Worm (Caenorhabditis elegans) whole organism, L4 larva: Measurements from ENCODE around the gene str-57.
A peak's percentile ranks its signal among the peaks of the same experiment; 100 is the strongest.

ENCODE experiments used
- F10B5.3 ChIP-seq: sonication (generic microtip); optimal IDR thresholded peaks from 2 replicates; lab custom pipeline; 2016; ENCODE audit warnings: mild to moderate bottlenecking, missing genetic modification characterization, missing compliant biosample characterization
- F37D6.2 ChIP-seq: sonication (generic microtip); optimal IDR thresholded peaks from 2 replicates; lab custom pipeline; 2016; ENCODE audit warnings: mild to moderate bottlenecking, missing genetic modification characterization, missing compliant biosample characterization
- F44E2.7 ChIP-seq: fragments of 200-800 bp; sonication (Bioruptor generic); IDR thresholded peaks from 2 replicates; pipeline ENCODE4 v2.1.2; 2022; ENCODE audit warnings: missing genetic modification characterization, missing compliant biosample characterization
- F49E8.2 ChIP-seq: sonication (generic microtip); optimal IDR thresholded peaks from 2 replicates; lab custom pipeline; 2016; ENCODE audit warnings: missing compliant biosample characterization, mild to moderate bottlenecking, missing genetic modification characterization, borderline replicate concordance
- T26A8.4 ChIP-seq: fragments of 200-800 bp; sonication (Bioruptor generic); IDR thresholded peaks from 2 replicates; pipeline ENCODE4 v1.3.6; 2022; ENCODE audit warnings: missing genetic modification characterization, missing compliant biosample characterization
- Y105C5A.15 ChIP-seq: fragments of 200-800 bp; sonication (Bioruptor generic); IDR thresholded peaks from 2 replicates; pipeline ENCODE4 v1.3.6; 2022; ENCODE audit warnings: missing genetic modification characterization, missing compliant biosample characterization
- Y48G9A.11 ChIP-seq: fragments of 200-800 bp; sonication (Bioruptor generic); IDR thresholded peaks from 2 replicates; pipeline ENCODE4 v1.3.6; 2022; ENCODE audit warnings: missing genetic modification reagents, missing genetic modification characterization, missing compliant biosample characterization
- aly-2 ChIP-seq: sonication (generic microtip); optimal IDR thresholded peaks from 2 replicates; lab custom pipeline; 2018; ENCODE audit warnings: missing biosample characterization, missing genetic modification characterization
- ceh-20 ChIP-seq: fragments of 200-800 bp; sonication (Bioruptor generic); IDR thresholded peaks from 2 replicates; pipeline ENCODE4 v1.3.6; 2022; ENCODE audit warnings: missing genetic modification reagents, missing genetic modification characterization, missing compliant biosample characterization
- ceh-28 ChIP-seq: fragments of 150-350 bp; optimal IDR thresholded peaks from 2 replicates; lab custom pipeline; 2014; ENCODE audit warnings: missing biosample characterization, missing genetic modification reagents, missing genetic modification characterization
- ceh-32 ChIP-seq: sonication (generic microtip); optimal IDR thresholded peaks from 2 replicates; lab custom pipeline; 2016; ENCODE audit warnings: mild to moderate bottlenecking, missing genetic modification characterization, missing compliant biosample characterization; ENCODE audit not compliant: poor library complexity
- ceh-44 ChIP-seq: fragments of 200-800 bp; sonication (Bioruptor generic); IDR thresholded peaks from 2 replicates; pipeline ENCODE4 v1.3.6; 2022; ENCODE audit warnings: missing genetic modification reagents, missing genetic modification characterization, missing compliant biosample characterization
- ceh-82 ChIP-seq: sonication (generic microtip); optimal IDR thresholded peaks from 2 replicates; lab custom pipeline; 2017; ENCODE audit warnings: missing biosample characterization, missing genetic modification characterization
- cey-2 ChIP-seq: sonication (generic microtip); optimal IDR thresholded peaks from 3 replicates; lab custom pipeline; 2017; ENCODE audit warnings: missing genetic modification characterization, mild to moderate bottlenecking, missing compliant biosample characterization, antibody characterized with exemption, borderline replicate concordance; ENCODE audit not compliant: insufficient read depth
- ctbp-1 ChIP-seq: fragments of 200-800 bp; sonication (Bioruptor generic); IDR thresholded peaks from 2 replicates; pipeline ENCODE4 v1.3.6; 2022; ENCODE audit warnings: missing genetic modification reagents, missing genetic modification characterization, missing compliant biosample characterization
- daf-19 ChIP-seq: fragments of 200-800 bp; sonication (Bioruptor generic); conservative IDR thresholded peaks from 2 replicates; pipeline ENCODE4 v1.3.6; 2022; ENCODE audit warnings: missing genetic modification characterization, missing compliant biosample characterization
- daf-8 ChIP-seq: fragments of 200-800 bp; sonication (Bioruptor generic); IDR thresholded peaks from 2 replicates; pipeline ENCODE4 v1.3.6; 2022; ENCODE audit warnings: missing genetic modification characterization, missing compliant biosample characterization
- dmd-6 ChIP-seq: fragments of 200-800 bp; sonication (Bioruptor generic); IDR thresholded peaks from 2 replicates; pipeline ENCODE4 v1.3.6; 2022; ENCODE audit warnings: missing genetic modification reagents, missing genetic modification characterization, missing compliant biosample characterization
- dmd-9 ChIP-seq: fragments of 200-800 bp; sonication (Bioruptor generic); IDR thresholded peaks from 2 replicates; pipeline ENCODE4 v1.3.6; 2022; ENCODE audit warnings: missing genetic modification reagents, missing genetic modification characterization, missing compliant biosample characterization
- dpl-1 ChIP-seq: fragments of 150-350 bp; optimal IDR thresholded peaks from 2 replicates; lab custom pipeline; 2014; ENCODE audit warnings: missing biosample characterization, missing genetic modification reagents, missing genetic modification characterization
- duxl-1 ChIP-seq: sonication (generic microtip); optimal IDR thresholded peaks from 2 replicates; lab custom pipeline; 2016; ENCODE audit warnings: mild to moderate bottlenecking, missing genetic modification characterization, moderate library complexity, missing compliant biosample characterization; ENCODE audit not compliant: poor library complexity
- egl-27 ChIP-seq: sonication (generic microtip); optimal IDR thresholded peaks from 3 replicates; lab custom pipeline; 2017; ENCODE audit warnings: missing biosample characterization, missing genetic modification reagents, missing genetic modification characterization
- egl-43 ChIP-seq: fragments of 200-800 bp; sonication (Bioruptor generic); IDR thresholded peaks from 2 replicates; pipeline ENCODE4 v1.3.6; 2022; ENCODE audit warnings: missing genetic modification reagents, missing genetic modification characterization, missing compliant biosample characterization
- fkh-10 ChIP-seq: fragments of 150-350 bp; optimal IDR thresholded peaks from 2 replicates; lab custom pipeline; 2014; ENCODE audit warnings: missing biosample characterization, missing genetic modification reagents, missing genetic modification characterization
- gei-8 ChIP-seq: fragments of 200-800 bp; sonication (Bioruptor generic); optimal IDR thresholded peaks from 2 replicates; lab custom pipeline; 2018; ENCODE audit warnings: mild to moderate bottlenecking, missing genetic modification characterization, missing compliant biosample characterization
- hlh-30 ChIP-seq: sonication (generic microtip); optimal IDR thresholded peaks from 2 replicates; lab custom pipeline; 2017; ENCODE audit warnings: antibody characterized with exemption, mild to moderate bottlenecking, missing genetic modification characterization, missing compliant biosample characterization; ENCODE audit not compliant: insufficient read depth
- lim-7 ChIP-seq: fragments of 200-800 bp; sonication (Bioruptor generic); IDR thresholded peaks from 2 replicates; pipeline ENCODE4 v1.3.6; 2022; ENCODE audit warnings: missing genetic modification characterization, missing compliant biosample characterization
- lin-1 ChIP-seq: fragments of 200-800 bp; sonication (Bioruptor generic); IDR thresholded peaks from 2 replicates; pipeline ENCODE4 v1.3.6; 2022; ENCODE audit warnings: missing genetic modification reagents, missing genetic modification characterization, missing compliant biosample characterization
- lin-38 ChIP-seq: fragments of 200-800 bp; sonication (Bioruptor generic); IDR thresholded peaks from 2 replicates; pipeline ENCODE4 v1.3.6; 2022; ENCODE audit warnings: missing genetic modification reagents, missing genetic modification characterization, missing compliant biosample characterization
- lin-39 ChIP-seq: fragments of 150-350 bp; optimal IDR thresholded peaks from 2 replicates; lab custom pipeline; 2014; ENCODE audit warnings: missing biosample characterization, missing genetic modification reagents, missing genetic modification characterization
- mdl-1 ChIP-seq, 2 experiments: fragments of 150-350 bp in 1 of 2; sonication (generic microtip) in 1 of 2; optimal IDR thresholded peaks; 2 replicates each; lab custom pipeline; 2014 to 2017; ENCODE audit warnings: missing biosample characterization in 2 of 2, missing genetic modification characterization in 2 of 2
- mep-1 ChIP-seq: fragments of 150-350 bp; sonication (generic microtip); optimal IDR thresholded peaks from 3 replicates; lab custom pipeline; 2014; ENCODE audit warnings: missing biosample characterization, missing genetic modification characterization
- mes-2 ChIP-seq: sonication (generic microtip); optimal IDR thresholded peaks from 2 replicates; lab custom pipeline; 2016; ENCODE audit warnings: missing genotype, mild to moderate bottlenecking, missing genetic modification characterization, missing compliant biosample characterization; ENCODE audit not compliant: poor library complexity, severe bottlenecking
- mxl-2 ChIP-seq: fragments of 200-800 bp; sonication (Bioruptor generic); conservative IDR thresholded peaks from 2 replicates; pipeline ENCODE4 v1.3.6; 2022; ENCODE audit warnings: missing genetic modification reagents, missing genetic modification characterization, missing compliant biosample characterization
- nhr-10 ChIP-seq: fragments of 150-350 bp; optimal IDR thresholded peaks from 2 replicates; lab custom pipeline; 2014; ENCODE audit warnings: missing biosample characterization, missing genetic modification characterization
- nhr-11 ChIP-seq: fragments of 150-350 bp; optimal IDR thresholded peaks from 2 replicates; lab custom pipeline; 2014; ENCODE audit warnings: missing biosample characterization, missing genetic modification characterization
- nhr-28 ChIP-seq: fragments of 150-350 bp; optimal IDR thresholded peaks from 2 replicates; lab custom pipeline; 2014; ENCODE audit warnings: missing biosample characterization, missing genetic modification characterization
- nhr-77 ChIP-seq: fragments of 150-350 bp; optimal IDR thresholded peaks from 2 replicates; lab custom pipeline; 2014; ENCODE audit warnings: missing biosample characterization, missing genetic modification characterization
- pqm-1 ChIP-seq: sonication (generic microtip); optimal IDR thresholded peaks from 2 replicates; lab custom pipeline; 2017; ENCODE audit warnings: missing biosample characterization, missing genetic modification characterization
- rbr-2 ChIP-seq: sonication (generic microtip); optimal IDR thresholded peaks from 2 replicates; lab custom pipeline; 2016; ENCODE audit warnings: missing genotype, missing genetic modification characterization, missing compliant biosample characterization
- saeg-2 ChIP-seq: fragments of 200-800 bp; sonication (Bioruptor generic); IDR thresholded peaks from 2 replicates; pipeline ENCODE4 v1.3.6; 2022; ENCODE audit warnings: missing genetic modification reagents, missing genetic modification characterization, missing compliant biosample characterization
- sdz-12 ChIP-seq: fragments of 200-800 bp; sonication (Bioruptor generic); optimal IDR thresholded peaks from 2 replicates; lab custom pipeline; 2018; ENCODE audit warnings: mild to moderate bottlenecking, missing genetic modification characterization, missing compliant biosample characterization
- set-16 ChIP-seq: fragments of 200-800 bp; sonication (Bioruptor generic); IDR thresholded peaks from 2 replicates; pipeline ENCODE4 v1.3.6; 2022; ENCODE audit warnings: missing genetic modification reagents, missing genetic modification characterization, missing compliant biosample characterization
- skn-1 ChIP-seq: fragments of 150-350 bp; optimal IDR thresholded peaks from 2 replicates; lab custom pipeline; 2014; ENCODE audit warnings: missing biosample characterization, missing genetic modification characterization
- spr-1 ChIP-seq: sonication (generic microtip); optimal IDR thresholded peaks from 2 replicates; lab custom pipeline; 2016; ENCODE audit warnings: mild to moderate bottlenecking, missing genetic modification characterization, missing compliant biosample characterization
- spr-3 ChIP-seq: fragments of 200-800 bp; sonication (Bioruptor generic); optimal IDR thresholded peaks from 2 replicates; lab custom pipeline; 2018; ENCODE audit warnings: mild to moderate bottlenecking, missing genetic modification characterization, missing compliant biosample characterization
- unc-130 ChIP-seq: sonication (generic microtip); optimal IDR thresholded peaks from 2 replicates; lab custom pipeline; 2016; ENCODE audit warnings: missing genetic modification reagents, missing genetic modification characterization, missing compliant biosample characterization
- zag-1 ChIP-seq: fragments of 150-350 bp; optimal IDR thresholded peaks from 2 replicates; lab custom pipeline; 2014; ENCODE audit warnings: missing biosample characterization, missing genetic modification characterization
- zip-11 ChIP-seq: fragments of 200-800 bp; sonication (Bioruptor generic); IDR thresholded peaks from 2 replicates; pipeline ENCODE4 v1.3.6; 2022; ENCODE audit warnings: missing genetic modification characterization, missing compliant biosample characterization
- zip-2 ChIP-seq: fragments of 150-350 bp; optimal IDR thresholded peaks from 2 replicates; lab custom pipeline; 2014; ENCODE audit warnings: missing biosample characterization, missing genetic modification characterization
- ztf-11 ChIP-seq: fragments of 150-350 bp; optimal IDR thresholded peaks from 2 replicates; lab custom pipeline; 2014; ENCODE audit warnings: missing biosample characterization, missing genetic modification characterization

Gene str-57

ce11 chrV:15873762-15874161, 3.3 kb downstream of the str-57 start (continued):
- peak; percentile 85 for TF ChIP-seq dmd-9 (GFP tag; lab: Robert Waterston, UW)
- TF ChIP-seq daf-19, result peak; percentile 96
- TF ChIP-seq lin-38 (GFP tag; lab: Robert Waterston, UW), result peak; percentile 90
- TF ChIP-seq skn-1 (tag; lab: Kevin White, UChicago), result no peak
- TF ChIP-seq saeg-2 (GFP tag; lab: Robert Waterston, UW), result peak; percentile 90
- TF ChIP-seq pqm-1 (tag; lab: Kevin White, UChicago), result no peak
- TF ChIP-seq spr-3 (GFP tag; lab: Kevin White, UChicago), result peak; percentile 91
- no peak; the same call in 1 of the 2 replicates for TF ChIP-seq set-16 (GFP tag; lab: Robert Waterston, UW)
- peak; percentile 41 for TF ChIP-seq zip-2
- peak; percentile 97 for TF ChIP-seq ceh-44 (GFP tag; lab: Robert Waterston, UW)
- TF ChIP-seq mes-2, result peak; percentile 94
- TF ChIP-seq ctbp-1 (GFP tag; lab: Robert Waterston, UW), result peak; percentile 92
- TF ChIP-seq ceh-28 (tag; lab: Kevin White, UChicago), result no peak
- TF ChIP-seq Y48G9A.11 (GFP tag; lab: Robert Waterston, UW), result peak; percentile 91
- TF ChIP-seq Y105C5A.15 (GFP tag; lab: Robert Waterston, UW), result peak; percentile 97
- peak; percentile 90 for TF ChIP-seq duxl-1 (tag; lab: Kevin White, UChicago)
- TF ChIP-seq zip-11, result peak; percentile 85
- TF ChIP-seq lim-7 (GFP tag; lab: Robert Waterston, UW), result peak; percentile 99
- TF ChIP-seq egl-27 (tag; lab: Kevin White, UChicago), result no peak
- TF ChIP-seq nhr-28, result peak; percentile 52
- TF ChIP-seq unc-130 (GFP tag; lab: Kevin White, UChicago), result peak; percentile 84
- peak; percentile 55 for TF ChIP-seq dpl-1 (GFP tag; lab: Kevin White, UChicago)
- TF ChIP-seq T26A8.4 (GFP tag; lab: Robert Waterston, UW), result peak; percentile 94
- TF ChIP-seq ceh-82 (tag; lab: Kevin White, UChicago), result no peak
- no peak for TF ChIP-seq cey-2 (tag; lab: Kevin White, UChicago)
- TF ChIP-seq lin-1 (GFP tag; lab: Robert Waterston, UW), result peak; percentile 90
- peak; percentile 86 for TF ChIP-seq mxl-2 (GFP tag; lab: Robert Waterston, UW)
- peak; percentile 59 for TF ChIP-seq F37D6.2
- TF ChIP-seq mep-1 (tag; lab: Kevin White, UChicago), result no peak
- peak; percentile 79 for TF ChIP-seq F10B5.3 (tag; lab: Kevin White, UChicago)
- peak; percentile 78 for TF ChIP-seq hlh-30 (tag; lab: Kevin White, UChicago)
- TF ChIP-seq nhr-10 (tag; lab: Kevin White, UChicago), result peak; percentile 27
- TF ChIP-seq nhr-11, result peak; percentile 54
- peak; percentile 99 for TF ChIP-seq egl-43
- TF ChIP-seq ceh-32 (tag; lab: Kevin White, UChicago), result peak; percentile 72
- peak; percentile 69 for TF ChIP-seq ceh-20 (GFP tag; lab: Robert Waterston, UW)
- peak; percentile 94 for TF ChIP-seq daf-8 (GFP tag; lab: Robert Waterston, UW)
- TF ChIP-seq fkh-10 (GFP tag; lab: Kevin White, UChicago), result no peak
- no peak for TF ChIP-seq ztf-11 (tag; lab: Kevin White, UChicago)
- peak; percentile 97 for TF ChIP-seq sdz-12 (GFP tag; lab: Kevin White, UChicago)
- no peak for TF ChIP-seq lin-39 (tag; lab: Kevin White, UChicago)
- TF ChIP-seq F44E2.7, result peak; percentile 99
- TF ChIP-seq mdl-1 (tag; optimal IDR thresholded peaks at IDR 0.05; lab: Kevin White, UChicago), result peak in 1 of 2 experiments; percentile 2
- TF ChIP-seq dmd-6 (GFP tag; lab: Robert Waterston, UW), result peak; percentile 89
- TF ChIP-seq F49E8.2, result peak; percentile 89
- peak; percentile 74 for TF ChIP-seq aly-2 (tag; lab: Kevin White, UChicago)
- TF ChIP-seq rbr-2, result peak; percentile 87
- TF ChIP-seq zag-1 (tag; lab: Kevin White, UChicago), result no peak
- TF ChIP-seq spr-1 (tag; lab: Kevin White, UChicago), result peak; percentile 93
- peak; percentile 79 for TF ChIP-seq nhr-77
- TF ChIP-seq gei-8, result peak; percentile 97
